Fruit fly (Drosophila melanogaster) whole organism, embryonic: ENCODE measurements around the gene Sap30.

Experiments
- ATbp ChIP-seq: fragments of 200-800 bp; sonication (Bioruptor generic); optimal IDR thresholded peaks from 2 replicates; lab custom pipeline; 2017; ENCODE audit warnings: missing biosample characterization, mild to moderate bottlenecking, missing genetic modification characterization, missing genetic modification reagents
- B-H1 ChIP-seq: fragments of 200-800 bp; sonication (Bioruptor generic); IDR thresholded peaks from 3 replicates; pipeline ENCODE4 v1.3.6; 2022; ENCODE audit warnings: missing biosample characterization, missing genetic modification characterization
- Blimp-1 ChIP-seq: fragments of 200-800 bp; sonication (Bioruptor generic); optimal IDR thresholded peaks from 3 replicates; lab custom pipeline; 2018; ENCODE audit warnings: missing biosample characterization, missing genetic modification characterization, mild to moderate bottlenecking, moderate library complexity, missing genetic modification reagents
- CG11398 ChIP-seq: fragments of 200-800 bp; sonication (Bioruptor generic); optimal IDR thresholded peaks from 2 replicates; lab custom pipeline; 2016; ENCODE audit warnings: missing biosample characterization, missing genetic modification characterization
- CG11696 ChIP-seq: fragments of 200-800 bp; sonication (Bioruptor generic); IDR thresholded peaks from 2 replicates; pipeline ENCODE4 v1.3.6; 2022; ENCODE audit warnings: missing biosample characterization, missing genetic modification characterization
- CG11723 ChIP-seq: fragments of 200-800 bp; sonication (Bioruptor generic); optimal IDR thresholded peaks from 2 replicates; lab custom pipeline; 2017; ENCODE audit warnings: missing biosample characterization, mild to moderate bottlenecking, missing genetic modification characterization
- CG12155 ChIP-seq: fragments of 200-800 bp; sonication (Bioruptor generic); optimal IDR thresholded peaks from 3 replicates; lab custom pipeline; 2016; ENCODE audit warnings: missing biosample characterization, missing genetic modification characterization
- CG12299 ChIP-seq: fragments of 200-800 bp; sonication (Bioruptor generic); optimal IDR thresholded peaks from 2 replicates; lab custom pipeline; 2018; ENCODE audit warnings: missing biosample characterization, mild to moderate bottlenecking, missing genetic modification characterization
- CG17612 ChIP-seq: fragments of 200-800 bp; sonication (Bioruptor generic); IDR thresholded peaks from 2 replicates; pipeline ENCODE4 v1.3.6; 2022; ENCODE audit warnings: missing biosample characterization, missing genetic modification characterization
- CG2875 ChIP-seq: fragments of 200-800 bp; sonication (Bioruptor generic); optimal IDR thresholded peaks from 2 replicates; lab custom pipeline; 2017; ENCODE audit warnings: missing biosample characterization, mild to moderate bottlenecking, missing genetic modification characterization, missing genetic modification reagents
- CG30403 ChIP-seq: fragments of 200-800 bp; sonication (Bioruptor generic); optimal IDR thresholded peaks from 3 replicates; lab custom pipeline; 2016; ENCODE audit warnings: missing biosample characterization, missing genetic modification characterization
- CG31441 ChIP-seq: fragments of 200-800 bp; sonication (Bioruptor generic); IDR thresholded peaks from 2 replicates; pipeline ENCODE4 v1.3.6; 2022; ENCODE audit warnings: missing biosample characterization, missing genetic modification characterization
- CG3281 ChIP-seq: fragments of 200-800 bp; sonication (Bioruptor generic); optimal IDR thresholded peaks from 3 replicates; lab custom pipeline; 2017; ENCODE audit warnings: missing biosample characterization, mild to moderate bottlenecking, missing genetic modification characterization
- CG34422 ChIP-seq: fragments of 200-800 bp; sonication (Bioruptor generic); IDR thresholded peaks from 3 replicates; pipeline ENCODE4 v1.3.6; 2022; ENCODE audit warnings: missing biosample characterization, missing genetic modification characterization
- CG6765 ChIP-seq: fragments of 200-800 bp; sonication (Bioruptor generic); optimal IDR thresholded peaks from 3 replicates; lab custom pipeline; 2017; ENCODE audit warnings: missing biosample characterization, mild to moderate bottlenecking, missing genetic modification characterization
- CG7357 ChIP-seq: fragments of 200-800 bp; sonication (Bioruptor generic); IDR thresholded peaks from 3 replicates; pipeline ENCODE4 v1.3.6; 2022; ENCODE audit warnings: missing biosample characterization, missing genetic modification characterization
- CG7372 ChIP-seq: fragments of 200-800 bp; sonication (Bioruptor generic); IDR thresholded peaks from 2 replicates; pipeline ENCODE4 v1.3.6; 2022; ENCODE audit warnings: missing biosample characterization, missing genetic modification characterization
- CG8924 ChIP-seq: fragments of 200-800 bp; optimal IDR thresholded peaks from 3 replicates; lab custom pipeline; 2019; ENCODE audit warnings: missing biosample characterization, mild to moderate bottlenecking, missing genetic modification characterization, moderate library complexity
- CG9727 ChIP-seq: fragments of 200-800 bp; sonication (Bioruptor generic); optimal IDR thresholded peaks from 3 replicates; lab custom pipeline; 2017; ENCODE audit warnings: missing biosample characterization, mild to moderate bottlenecking, missing genetic modification characterization
- CG9817 ChIP-seq: fragments of 200-800 bp; sonication (Bioruptor generic); optimal IDR thresholded peaks from 2 replicates; lab custom pipeline; 2018; ENCODE audit warnings: missing biosample characterization, mild to moderate bottlenecking, missing genetic modification characterization, moderate library complexity
- Dfd ChIP-seq, 2 experiments: fragments of >200 bp; optimal IDR thresholded peaks; 2 replicates each; lab custom pipeline; 2017; ENCODE audit warnings: missing biosample characterization in 2 of 2, missing genetic modification characterization in 2 of 2
- Dll ChIP-seq: fragments of 200-800 bp; sonication (Bioruptor generic); IDR thresholded peaks from 4 replicates; pipeline ENCODE4 v1.3.6; 2022; ENCODE audit warnings: missing biosample characterization, missing genetic modification characterization; ENCODE audit not compliant: partially characterized antibody
- Dp ChIP-seq: fragments of 200-800 bp; sonication (Bioruptor generic); optimal IDR thresholded peaks from 2 replicates; lab custom pipeline; 2018; ENCODE audit warnings: missing biosample characterization, mild to moderate bottlenecking, missing genetic modification characterization, moderate library complexity
- Hand ChIP-seq: fragments of 200-800 bp; sonication (Bioruptor generic); optimal IDR thresholded peaks from 2 replicates; lab custom pipeline; 2017; ENCODE audit warnings: mild to moderate bottlenecking, missing biosample characterization, missing genetic modification reagents, missing genetic modification characterization
- Hey ChIP-seq: fragments of 200-800 bp; sonication (Bioruptor generic); optimal IDR thresholded peaks from 3 replicates; lab custom pipeline; 2018; ENCODE audit warnings: missing biosample characterization, mild to moderate bottlenecking, missing genetic modification characterization
- Hmr ChIP-seq: fragments of 200-800 bp; sonication (Bioruptor generic); optimal IDR thresholded peaks from 3 replicates; lab custom pipeline; 2017; ENCODE audit warnings: mild to moderate bottlenecking, missing biosample characterization, missing genetic modification reagents, missing genetic modification characterization
- Hr78 ChIP-seq, 2 experiments: fragments of 200-800 bp in 1 of 2; fragments of >200 bp in 1 of 2; sonication (Bioruptor generic) in 1 of 2; optimal IDR thresholded peaks; 2 replicates each; lab custom pipeline; 2017 to 2019; ENCODE audit warnings: missing biosample characterization in 2 of 2, missing genetic modification characterization in 2 of 2, mild to moderate bottlenecking in 1 of 2, moderate library complexity in 1 of 2
- Lim3 ChIP-seq: fragments of 200-800 bp; sonication (Bioruptor generic); IDR thresholded peaks from 2 replicates; pipeline ENCODE4 v1.3.6; 2022; ENCODE audit warnings: missing biosample characterization, missing genetic modification characterization
- Mes4 ChIP-seq: fragments of 200-800 bp; sonication (Bioruptor generic); optimal IDR thresholded peaks from 2 replicates; lab custom pipeline; 2016; ENCODE audit warnings: missing biosample characterization, missing genetic modification characterization
- Nf-YB ChIP-seq: fragments of 200-800 bp; sonication (Bioruptor generic); optimal IDR thresholded peaks from 3 replicates; lab custom pipeline; 2019; ENCODE audit warnings: missing biosample characterization, mild to moderate bottlenecking, missing genetic modification characterization, moderate library complexity
- Pdp1 ChIP-seq, 2 experiments: fragments of 200-800 bp; sonication (Bioruptor generic); optimal IDR thresholded peaks; 3 replicates each; lab custom pipeline; 2016; ENCODE audit warnings: missing biosample characterization in 2 of 2, missing genetic modification characterization in 2 of 2, mild to moderate bottlenecking in 1 of 2, moderate library complexity in 1 of 2
- Scr ChIP-seq: fragments of 200-800 bp; sonication (Bioruptor generic); IDR thresholded peaks from 2 replicates; pipeline ENCODE4 v1.3.6; 2022; ENCODE audit warnings: missing biosample characterization, missing genetic modification characterization; ENCODE audit not compliant: partially characterized antibody
- Stat92E ChIP-seq, 3 experiments: fragments of >200 bp in 2 of 3; fragments of 200-800 bp in 1 of 3; sonication (Bioruptor generic) in 1 of 3; optimal IDR thresholded peaks; 2 replicates each; lab custom pipeline; 2017 to 2019; ENCODE audit warnings: missing biosample characterization in 3 of 3, missing genetic modification characterization in 3 of 3, mild to moderate bottlenecking in 1 of 3, moderate library complexity in 1 of 3
- br ChIP-seq: fragments of >200 bp; optimal IDR thresholded peaks from 2 replicates; lab custom pipeline; 2017
- croc ChIP-seq: fragments of 200-800 bp; sonication (Bioruptor generic); conservative IDR thresholded peaks from 3 replicates; pipeline ENCODE4 v1.3.6; 2022; ENCODE audit warnings: missing biosample characterization, missing genetic modification characterization
- dmrt11E ChIP-seq: fragments of 200-800 bp; sonication (Bioruptor generic); optimal IDR thresholded peaks from 3 replicates; lab custom pipeline; 2018; ENCODE audit warnings: missing biosample characterization, mild to moderate bottlenecking, missing genetic modification characterization, moderate library complexity
- ind ChIP-seq: fragments of 200-800 bp; sonication (Bioruptor generic); optimal IDR thresholded peaks from 3 replicates; lab custom pipeline; 2016; ENCODE audit warnings: missing biosample characterization, missing genetic modification characterization
- lilli ChIP-seq: fragments of 200-800 bp; sonication (Bioruptor generic); optimal IDR thresholded peaks from 3 replicates; lab custom pipeline; 2016; ENCODE audit warnings: missing biosample characterization, missing genetic modification characterization
- lmd ChIP-seq: fragments of 200-800 bp; sonication (Bioruptor generic); IDR thresholded peaks from 2 replicates; pipeline ENCODE4 v1.3.6; 2022; ENCODE audit warnings: missing biosample characterization, missing genetic modification characterization
- mld ChIP-seq: fragments of 200-800 bp; sonication (Bioruptor generic); IDR thresholded peaks from 3 replicates; pipeline ENCODE4 v1.3.6; 2022; ENCODE audit warnings: missing biosample characterization, missing genetic modification characterization; ENCODE audit not compliant: partially characterized antibody
- pnt ChIP-seq: fragments of 200-800 bp; sonication (Bioruptor generic); optimal IDR thresholded peaks from 3 replicates; lab custom pipeline; 2016; ENCODE audit warnings: missing biosample characterization, missing genetic modification characterization
- sens-2 ChIP-seq: fragments of 200-800 bp; sonication (Bioruptor generic); IDR thresholded peaks from 2 replicates; pipeline ENCODE4 v1.3.6; 2022; ENCODE audit warnings: missing biosample characterization, missing genetic modification characterization
- sima ChIP-seq: fragments of 200-800 bp; sonication (Bioruptor generic); optimal IDR thresholded peaks from 2 replicates; lab custom pipeline; 2016; ENCODE audit warnings: missing biosample characterization, missing genetic modification characterization
- sr ChIP-seq: fragments of 200-800 bp; sonication (Bioruptor generic); IDR thresholded peaks from 3 replicates; pipeline ENCODE4 v1.3.6; 2022; ENCODE audit warnings: missing biosample characterization, missing genetic modification characterization
- ssp ChIP-seq: fragments of 200-800 bp; sonication (Bioruptor generic); IDR thresholded peaks from 2 replicates; pipeline ENCODE4 v1.3.6; 2022; ENCODE audit warnings: missing biosample characterization, missing genetic modification characterization
- wdn ChIP-seq: fragments of 200-800 bp; sonication (Bioruptor generic); IDR thresholded peaks from 2 replicates; pipeline ENCODE4 v1.3.6; 2022; ENCODE audit warnings: missing biosample characterization, missing genetic modification characterization
- wor ChIP-seq: fragments of 200-800 bp; sonication (Bioruptor generic); IDR thresholded peaks from 2 replicates; pipeline ENCODE4 v1.3.6; 2022; ENCODE audit warnings: missing biosample characterization, missing genetic modification characterization
- zf30C ChIP-seq: fragments of 200-800 bp; sonication (Bioruptor generic); optimal IDR thresholded peaks from 3 replicates; lab custom pipeline; 2018; ENCODE audit warnings: missing biosample characterization, mild to moderate bottlenecking, missing genetic modification characterization
- zfh2 ChIP-seq: fragments of 200-800 bp; sonication (Bioruptor generic); optimal IDR thresholded peaks from 2 replicates; lab custom pipeline; 2016; ENCODE audit warnings: missing biosample characterization, missing genetic modification characterization

The Sap30 gene

dm6 chrX:16782175-16782916 is 4.7 kb upstream of the Sap30 start (continued):
- TF ChIP-seq Hmr (GFP tag; lab: Kevin White, UChicago) (peak; percentile 50), CG11398 (GFP tag; lab: Kevin White, UChicago) (peak; percentile 36), lmd (peak; percentile 57), croc (GFP tag; lab: Robert Waterston, UW) (peak; percentile 30; the same call in 1 of the 3 replicates), wdn (0 out of 2 replicates have a peak, but pooled peaks have one; percentile 35), CG31441 (GFP tag; lab: Robert Waterston, UW) (0 out of 2 replicates have a peak, but pooled peaks have one; percentile 26), zfh2 (peak; percentile 46), ssp (no peak), CG17612 (GFP tag; lab: Robert Waterston, UW) (no peak), Dfd (GFP tag; optimal IDR thresholded peaks at IDR 0.05; lab: Kevin White, UChicago) (no peak), Hand (GFP tag; lab: Kevin White, UChicago) (no peak), B-H1 (no peak), CG2875 (GFP tag; lab: Kevin White, UChicago) (no peak), Hey (tag; lab: Kevin White, UChicago) (no peak), ind (GFP tag; lab: Kevin White, UChicago) (peak; percentile 60), CG3281 (GFP tag; lab: Kevin White, UChicago) (peak; percentile 44), CG30403 (GFP tag; lab: Kevin White, UChicago) (peak; percentile 62), CG7357 (GFP tag; lab: Robert Waterston, UW) (peak; percentile 36; the same call in 1 of the 3 replicates), lilli (GFP tag; lab: Kevin White, UChicago) (peak; percentile 69), Dll (GFP tag; lab: Robert Waterston, UW) (no peak), wor (GFP tag; lab: Robert Waterston, UW) (no peak), dmrt11E (tag; lab: Kevin White, UChicago) (peak; percentile 14), CG11696 (GFP tag; lab: Robert Waterston, UW) (peak; percentile 41; the same call in 1 of the 2 replicates), Pdp1 (GFP tag; optimal IDR thresholded peaks at IDR 0.05; lab: Kevin White, UChicago) (peak; percentile 38 to 49), sima (GFP tag; lab: Kevin White, UChicago) (no peak), CG12299 (tag; lab: Kevin White, UChicago) (no peak), Dp (GFP tag; lab: Kevin White, UChicago) (no peak), Lim3 (GFP tag; lab: Robert Waterston, UW) (no peak), mld (GFP tag; lab: Robert Waterston, UW) (no peak; the same call in 2 of the 3 replicates), CG12155 (GFP tag; lab: Kevin White, UChicago) (peak; percentile 38), br (no peak), Blimp-1 (GFP tag; lab: Kevin White, UChicago) (peak; percentile 28), CG8924 (tag; lab: Kevin White, UChicago) (peak; percentile 31), Mes4 (GFP tag; lab: Kevin White, UChicago) (peak; percentile 36), Nf-YB (no peak), CG34422 (peak; percentile 57), zf30C (GFP tag; lab: Kevin White, UChicago) (peak; percentile 43), CG9817 (tag; lab: Kevin White, UChicago) (peak; percentile 38), sr (GFP tag; lab: Robert Waterston, UW) (peak; percentile 90), CG7372 (GFP tag; lab: Robert Waterston, UW) (0 out of 2 replicates have a peak, but pooled peaks have one; percentile 24), Stat92E (GFP tag; optimal IDR thresholded peaks at IDR 0.05; lab: Kevin White, UChicago) (no peak), CG11723 (peak; percentile 21), Scr (GFP tag; lab: Robert Waterston, UW) (no peak), ATbp (GFP tag; lab: Kevin White, UChicago) (peak; percentile 49), CG9727 (GFP tag; lab: Kevin White, UChicago) (peak; percentile 46), Hr78 (GFP tag; optimal IDR thresholded peaks at IDR 0.05; lab: Kevin White, UChicago) (no peak), sens-2 (GFP tag; lab: Robert Waterston, UW) (peak; percentile 43; the same call in 1 of the 2 replicates), CG6765 (GFP tag; lab: Kevin White, UChicago) (no peak), pnt (GFP tag; lab: Kevin White, UChicago) (peak; percentile 53)
